Fruit fly (Drosophila melanogaster): ENCODE results near the gene ssp3.

dm6 chr2L:18896818-18897578 is 46.8 kb downstream of the ssp3 start:
- no peak for TF ChIP-seq eg (GFP tag; IDR thresholded peaks at IDR 0.05)
- TF ChIP-seq CG6854 (GFP tag; optimal IDR thresholded peaks at IDR 0.05) = no peak
- no peak for TF ChIP-seq salr (GFP tag; optimal IDR thresholded peaks at IDR 0.05)
- TF ChIP-seq CG11294 (GFP tag; IDR thresholded peaks at IDR 0.05) = no peak
- TF ChIP-seq spab (GFP tag; optimal IDR thresholded peaks at IDR 0.05) = no peak
- no peak for TF ChIP-seq Lpt (GFP tag; optimal IDR thresholded peaks at IDR 0.05)
- TF ChIP-seq dsx (GFP tag; optimal IDR thresholded peaks at IDR 0.05; ENCODE audit: poor library complexity, severe bottlenecking) = no peak
- TF ChIP-seq CG32006 (GFP tag; optimal IDR thresholded peaks at IDR 0.05) = no peak
- no peak for TF ChIP-seq Hr39 (GFP tag; optimal IDR thresholded peaks at IDR 0.05)
- no peak for TF ChIP-seq CG6163 (GFP tag; IDR thresholded peaks at IDR 0.05)
- no peak for TF ChIP-seq CG8119 (GFP tag; IDR thresholded peaks at IDR 0.05)
